Worm (Caenorhabditis elegans) whole organism, L1 larva: ENCODE results near the gene usip-1.

Experiments used
- ces-1 ChIP-seq: fragments of 150-350 bp; optimal IDR thresholded peaks from 2 replicates; lab custom pipeline; 2014; ENCODE audit warnings: missing biosample characterization, missing genetic modification reagents, missing genetic modification characterization
- dpl-1 ChIP-seq, 3 experiments: fragments of 150-350 bp in 2 of 3; sonication (generic microtip) in 1 of 3; optimal IDR thresholded peaks; 2 replicates each; lab custom pipeline; 2014 to 2017; ENCODE audit warnings: missing biosample characterization in 3 of 3, missing genetic modification characterization in 3 of 3, missing genetic modification reagents in 3 of 3
- efl-1 ChIP-seq, 4 experiments: fragments of 150-350 bp; optimal IDR thresholded peaks in 3 of 4; peaks in 1 of 4; 1 replicate in 1 of 4; 2 replicates in 3 of 4; lab custom pipeline; 2014; ENCODE audit warnings: missing biosample characterization in 2 of 4, missing genetic modification characterization in 2 of 4, missing genetic modification reagents in 2 of 4
- mef-2 ChIP-seq: fragments of 150-350 bp; optimal IDR thresholded peaks from 2 replicates; lab custom pipeline; 2014; ENCODE audit warnings: missing biosample characterization, missing genetic modification characterization
- unc-62 ChIP-seq: fragments of 150-350 bp; optimal IDR thresholded peaks from 2 replicates; lab custom pipeline; 2014; ENCODE audit warnings: missing biosample characterization, missing genetic modification reagents, missing genetic modification characterization
- ztf-11 ChIP-seq, 2 experiments: sonication (generic microtip); optimal IDR thresholded peaks; 2 replicates each; lab custom pipeline; 2016 to 2017; ENCODE audit warnings: missing genetic modification characterization in 2 of 2, missing biosample characterization in 1 of 2, missing compliant biosample characterization in 1 of 2

DNA sequence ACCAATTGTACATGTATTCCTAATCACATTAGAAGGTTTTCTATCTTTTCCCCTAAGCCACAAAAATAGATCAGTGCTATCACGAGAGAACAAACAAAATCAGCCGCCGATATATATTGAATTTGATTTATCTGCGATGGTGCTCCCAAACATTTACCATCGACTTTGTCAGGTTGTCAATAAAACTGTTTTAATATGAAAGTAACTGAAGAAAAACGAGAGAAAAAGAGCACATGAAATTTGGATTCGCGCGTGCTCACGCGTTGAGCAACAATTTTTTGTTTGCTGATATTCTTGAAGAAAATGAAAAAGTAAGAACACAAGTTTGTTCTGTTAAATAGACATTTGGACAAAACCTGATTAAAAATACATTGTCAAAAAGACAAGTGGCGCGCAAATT, 4.8 kb upstream of the usip-1 start:
- TF ChIP-seq ces-1 (GFP tag; lab: Kevin White, UChicago) (no peak), ztf-11 (tag; optimal IDR thresholded peaks at IDR 0.05; lab: Kevin White, UChicago) (no peak), unc-62 (GFP tag; lab: Kevin White, UChicago) (no peak), efl-1 (optimal IDR thresholded peaks at IDR 0.05; lab: Kevin White, UChicago) (no peak), efl-1 (GFP tag; optimal IDR thresholded peaks at IDR 0.05 in 1 of 2; lab: Kevin White, UChicago) (no peak), mef-2 (tag; lab: Kevin White, UChicago) (no peak), dpl-1 (GFP tag; optimal IDR thresholded peaks at IDR 0.05; lab: Kevin White, UChicago) (no peak)
